Worm (Caenorhabditis elegans): ENCODE data around the gene T10B10.8.

The T10B10.8 gene

DNA sequence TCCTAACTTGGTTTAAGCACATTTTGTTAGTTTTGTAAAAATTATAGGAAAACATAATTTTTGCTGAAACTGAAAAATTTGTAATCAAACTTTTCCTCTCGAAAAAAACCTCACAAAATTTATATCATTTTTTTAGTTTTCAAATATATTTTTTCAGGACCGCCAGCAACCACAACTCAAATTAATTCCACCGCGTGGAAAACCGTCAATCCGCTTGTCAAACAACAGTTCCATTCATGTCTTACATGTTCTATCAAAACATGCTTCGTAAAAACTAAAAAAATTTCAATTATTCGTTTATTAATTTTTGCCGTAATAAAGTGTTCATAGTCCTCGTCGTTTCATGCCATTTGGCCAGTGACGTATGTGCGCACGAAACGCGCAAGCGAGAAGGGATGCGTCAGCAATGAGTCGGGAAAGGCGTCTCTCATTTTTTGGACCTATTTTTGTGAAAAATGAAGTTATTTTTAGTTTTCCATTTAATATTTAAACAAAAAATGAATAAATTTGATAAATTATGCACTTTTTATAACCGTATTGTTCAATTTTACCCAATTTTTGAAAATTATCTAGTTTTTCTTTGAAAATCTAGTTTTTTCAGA is 7.4 kb upstream of the T10B10.8 start, which contains the start of gene ucr-2.2 (continued):
- no peak for TF ChIP-seq mbf-1 (tag; optimal IDR thresholded peaks at IDR 0.05)
- no peak for TF ChIP-seq zag-1 (tag; optimal IDR thresholded peaks at IDR 0.05)
- TF ChIP-seq dmd-4 (tag; optimal IDR thresholded peaks at IDR 0.05) = no peak
- no peak for TF ChIP-seq Y55F3AM.14 (GFP tag; optimal IDR thresholded peaks at IDR 0.05)
- TF ChIP-seq fos-1 (tag; optimal IDR thresholded peaks at IDR 0.05) = peak; percentile 83
- no peak for TF ChIP-seq ztf-1 (GFP tag; conservative IDR thresholded peaks at IDR 0.05)

- TF ChIP-seq snpc-4 (tag; optimal IDR thresholded peaks at IDR 0.05) (peak; percentile 86), ztf-1 (GFP tag; conservative IDR thresholded peaks at IDR 0.05) (no peak), lin-11 (tag; optimal IDR thresholded peaks at IDR 0.05) (no peak), peb-1 (tag; optimal IDR thresholded peaks at IDR 0.05) (no peak), ztf-11 (tag; optimal IDR thresholded peaks at IDR 0.05) (no peak), sma-9 (GFP tag; optimal IDR thresholded peaks at IDR 0.05) (peak; percentile 18), sma-9 (tag; optimal IDR thresholded peaks at IDR 0.05) (no peak), blmp-1 (tag; optimal IDR thresholded peaks at IDR 0.05; ENCODE audit: insufficient read depth) (no peak)
Observed at ce11 chrX:15170958-15171357, 4.9 kb upstream of the T10B10.8 start.

DNA sequence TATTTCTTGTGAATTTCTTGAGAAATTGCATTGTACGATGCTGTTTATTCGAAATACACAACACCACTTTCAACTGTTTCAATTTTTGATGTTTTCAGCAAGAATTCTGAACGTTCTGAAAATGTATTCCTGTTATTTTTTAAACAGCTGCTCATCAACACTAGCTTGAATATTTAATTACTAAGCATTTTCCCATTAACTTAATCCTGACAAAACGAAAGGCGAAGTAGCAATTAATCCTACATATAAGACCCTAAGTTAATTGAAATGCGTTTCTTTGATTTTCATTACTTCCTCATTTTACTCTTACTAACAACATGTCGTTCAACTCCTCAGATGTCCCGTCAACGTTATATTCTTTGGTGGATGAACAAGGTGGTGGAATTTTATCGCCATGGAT is 2.4 kb upstream of the T10B10.8 start, which contains the start of gene ocr-3:
TSS of gene ocr-3 (plus strand) at position 301 of the 400 bp plus-strand sequence.
- TF ChIP-seq nhr-129 (tag; optimal IDR thresholded peaks at IDR 0.05) = no peak
- no peak for TF ChIP-seq egl-27 (tag; optimal IDR thresholded peaks at IDR 0.05)
- no peak for TF ChIP-seq peb-1 (tag; optimal IDR thresholded peaks at IDR 0.05)
- TF ChIP-seq snpc-4 (tag; optimal IDR thresholded peaks at IDR 0.05) = no peak
- TF ChIP-seq nhr-11 (tag; optimal IDR thresholded peaks at IDR 0.05) = no peak
- no peak for TF ChIP-seq crh-2 (tag; optimal IDR thresholded peaks at IDR 0.05)
- TF ChIP-seq unc-55 (GFP tag; optimal IDR thresholded peaks at IDR 0.05) = no peak
- TF ChIP-seq unc-62 (GFP tag; optimal IDR thresholded peaks at IDR 0.05) = no peak
- no peak for TF ChIP-seq blmp-1 (tag; optimal IDR thresholded peaks at IDR 0.05; ENCODE audit: insufficient read depth)
- no peak for TF ChIP-seq dmd-4 (tag; optimal IDR thresholded peaks at IDR 0.05)
- no peak for TF ChIP-seq ztf-4 (tag; optimal IDR thresholded peaks at IDR 0.05)
- TF ChIP-seq sma-9 (GFP tag; optimal IDR thresholded peaks at IDR 0.05) = no peak
- TF ChIP-seq sma-9 (tag; optimal IDR thresholded peaks at IDR 0.05) = no peak

- TF ChIP-seq crh-2 (tag; optimal IDR thresholded peaks at IDR 0.05) (peak; percentile 52), gmeb-1 (tag; optimal IDR thresholded peaks at IDR 0.05) (peak; percentile 22), sma-9 (GFP tag; optimal IDR thresholded peaks at IDR 0.05) (peak; percentile 12), sma-9 (tag; optimal IDR thresholded peaks at IDR 0.05) (no peak), skn-1 (tag; optimal IDR thresholded peaks at IDR 0.05) (no peak), fos-1 (tag; optimal IDR thresholded peaks at IDR 0.05) (peak; percentile 61)
Observed at ce11 chrX:15167692-15168091, 1.7 kb upstream of the T10B10.8 start.

- TF ChIP-seq nhr-21 (tag; optimal IDR thresholded peaks at IDR 0.05) (no peak), sma-3 (GFP tag; optimal IDR thresholded peaks at IDR 0.05) (no peak), nhr-12 (tag; optimal IDR thresholded peaks at IDR 0.05) (no peak), nhr-23 (tag; optimal IDR thresholded peaks at IDR 0.05) (no peak), nhr-77 (tag; optimal IDR thresholded peaks at IDR 0.05) (no peak), crh-2 (tag; optimal IDR thresholded peaks at IDR 0.05) (no peak), zag-1 (tag; optimal IDR thresholded peaks at IDR 0.05) (no peak), ztf-1 (GFP tag; conservative IDR thresholded peaks at IDR 0.05) (no peak)
Observed at ce11 chrX:15164108-15164507, 1.9 kb downstream of the T10B10.8 start, which contains the start of gene T10B10.9. TSS of gene T10B10.9 (plus strand) at chrX:15164408.

ce11 chrX:15163118-15163517 is 2.9 kb downstream of the T10B10.8 start:
- TF ChIP-seq R02D3.7 (tag; optimal IDR thresholded peaks at IDR 0.05) = no peak
- TF ChIP-seq egl-27 (tag; optimal IDR thresholded peaks at IDR 0.05) = no peak
- no peak for TF ChIP-seq nhr-10 (tag; optimal IDR thresholded peaks at IDR 0.05)
- TF ChIP-seq nhr-21 (tag; optimal IDR thresholded peaks at IDR 0.05) = no peak
- TF ChIP-seq lin-11 (tag; optimal IDR thresholded peaks at IDR 0.05) = no peak
- no peak for TF ChIP-seq lsy-2 (tag; optimal IDR thresholded peaks at IDR 0.05)
- TF ChIP-seq dmd-4 (tag; optimal IDR thresholded peaks at IDR 0.05) = no peak
- TF ChIP-seq nhr-25 (tag; optimal IDR thresholded peaks at IDR 0.05) = no peak
- TF ChIP-seq crh-2 (tag; optimal IDR thresholded peaks at IDR 0.05) = no peak
- no peak for TF ChIP-seq elt-1 (tag; optimal IDR thresholded peaks at IDR 0.05)
- no peak for TF ChIP-seq blmp-1 (tag; optimal IDR thresholded peaks at IDR 0.05; ENCODE audit: insufficient read depth)
- TF ChIP-seq unc-62 (GFP tag; optimal IDR thresholded peaks at IDR 0.05) = no peak
- TF ChIP-seq ztf-11 (tag; optimal IDR thresholded peaks at IDR 0.05) = no peak
- no peak for TF ChIP-seq peb-1 (tag; optimal IDR thresholded peaks at IDR 0.05)
- no peak for TF ChIP-seq ama-1 (optimal IDR thresholded peaks at IDR 0.05)
- no peak for TF ChIP-seq nhr-77 (tag; optimal IDR thresholded peaks at IDR 0.05)
- TF ChIP-seq ceh-16 (tag; optimal IDR thresholded peaks at IDR 0.05) = no peak

Measured in whole organism, L2 larva.